Fruit fly (Drosophila melanogaster) whole organism, embryonic: ENCODE data around the gene Trmt6.

ENCODE experiments used
- Chrac-16 ChIP-seq: fragments of 200-800 bp; sonication (Bioruptor generic); optimal IDR thresholded peaks from 3 replicates; lab custom pipeline; 2016; ENCODE audit warnings: missing biosample characterization, missing genetic modification characterization
- Hmr ChIP-seq: fragments of 200-800 bp; sonication (Bioruptor generic); optimal IDR thresholded peaks from 3 replicates; lab custom pipeline; 2017; ENCODE audit warnings: mild to moderate bottlenecking, missing biosample characterization, missing genetic modification reagents, missing genetic modification characterization

- TF ChIP-seq Hmr (GFP tag; lab: Kevin White, UChicago) (no peak), Chrac-16 (no peak)
Measured at dm6 chr2L:6611374-6612005, 49.4 kb upstream of the Trmt6 start.
